Worm (Caenorhabditis elegans) whole organism, young adult: ENCODE measurements around the gene ttr-19.

Experiments used
- B0261.1 ChIP-seq: sonication (generic microtip); optimal IDR thresholded peaks from 2 replicates; lab custom pipeline; 2016; ENCODE audit warnings: mild to moderate bottlenecking, missing genetic modification characterization, moderate library complexity, missing compliant biosample characterization
- D2030.7 ChIP-seq: fragments of 200-800 bp; sonication (Bioruptor generic); IDR thresholded peaks from 2 replicates; pipeline ENCODE4 v1.3.6; 2022; ENCODE audit warnings: missing genetic modification reagents, missing genetic modification characterization, missing compliant biosample characterization
- F10E7.11 ChIP-seq: sonication (generic microtip); optimal IDR thresholded peaks from 2 replicates; lab custom pipeline; 2017; ENCODE audit warnings: mild to moderate bottlenecking, missing genetic modification characterization, moderate library complexity, missing compliant biosample characterization
- F22D6.2 ChIP-seq: sonication (generic microtip); optimal IDR thresholded peaks from 2 replicates; lab custom pipeline; 2016; ENCODE audit warnings: mild to moderate bottlenecking, missing genetic modification characterization, missing compliant biosample characterization
- F37B4.10 ChIP-seq: fragments of 200-800 bp; sonication (Bioruptor generic); IDR thresholded peaks from 2 replicates; pipeline ENCODE4 v1.3.6; 2022; ENCODE audit warnings: missing genetic modification characterization, missing compliant biosample characterization
- F39B2.1 ChIP-seq: fragments of 200-800 bp; sonication (Bioruptor generic); IDR thresholded peaks from 2 replicates; pipeline ENCODE4 v1.3.6; 2022; ENCODE audit warnings: missing genetic modification reagents, missing genetic modification characterization, missing compliant biosample characterization
- K11D2.4 ChIP-seq: fragments of 200-800 bp; sonication (Bioruptor generic); IDR thresholded peaks from 2 replicates; pipeline ENCODE4 v1.3.6; 2022; ENCODE audit warnings: missing genetic modification reagents, missing genetic modification characterization, missing compliant biosample characterization
- K12H6.12 ChIP-seq: fragments of 200-800 bp; sonication (Bioruptor generic); optimal IDR thresholded peaks from 2 replicates; lab custom pipeline; 2018; ENCODE audit warnings: mild to moderate bottlenecking, missing genetic modification characterization, missing compliant biosample characterization
- T26A5.8 ChIP-seq: sonication (generic microtip); optimal IDR thresholded peaks from 2 replicates; lab custom pipeline; 2016; ENCODE audit warnings: missing genetic modification characterization, missing compliant biosample characterization
- Y53F4B.3 ChIP-seq: fragments of 200-800 bp; sonication (Bioruptor generic); IDR thresholded peaks from 2 replicates; pipeline ENCODE4 v1.3.6; 2022; ENCODE audit warnings: missing genetic modification reagents, missing genetic modification characterization, missing compliant biosample characterization
- Y56A3A.18 ChIP-seq: fragments of 200-800 bp; sonication (Bioruptor generic); IDR thresholded peaks from 2 replicates; pipeline ENCODE4 v1.3.6; 2022; ENCODE audit warnings: missing genetic modification reagents, missing genetic modification characterization, missing compliant biosample characterization
- attf-5 ChIP-seq: fragments of 200-800 bp; sonication (Bioruptor generic); optimal IDR thresholded peaks from 2 replicates; lab custom pipeline; 2018; ENCODE audit warnings: mild to moderate bottlenecking, missing genetic modification characterization, missing compliant biosample characterization
- ccch-3 ChIP-seq: fragments of 200-800 bp; sonication (Bioruptor generic); optimal IDR thresholded peaks from 2 replicates; lab custom pipeline; 2018; ENCODE audit warnings: mild to moderate bottlenecking, missing genetic modification characterization, missing compliant biosample characterization
- cebp-1 ChIP-seq, 2 experiments: fragments of 200-800 bp in 1 of 2; sonication (Bioruptor generic) in 1 of 2; sonication (generic microtip) in 1 of 2; IDR thresholded peaks in 1 of 2; optimal IDR thresholded peaks in 1 of 2; 2 replicates each; pipeline versions ENCODE4 v1.3.6 to Lab custom; 2017 to 2022; ENCODE audit warnings: missing compliant biosample characterization in 2 of 2, missing genetic modification characterization in 2 of 2, mild to moderate bottlenecking in 1 of 2, missing genetic modification reagents in 1 of 2, moderate library complexity in 1 of 2
- cebp-2 ChIP-seq: fragments of 200-800 bp; sonication (Bioruptor generic); IDR thresholded peaks from 2 replicates; pipeline ENCODE4 v1.3.6; 2022; ENCODE audit warnings: missing genetic modification characterization, missing compliant biosample characterization
- ceh-58 ChIP-seq: fragments of 200-800 bp; sonication (Bioruptor generic); IDR thresholded peaks from 2 replicates; pipeline ENCODE4 v1.3.6; 2022; ENCODE audit warnings: missing genetic modification characterization, missing compliant biosample characterization
- ceh-91 ChIP-seq: fragments of 200-800 bp; sonication (Bioruptor generic); IDR thresholded peaks from 2 replicates; pipeline ENCODE4 v1.3.6; 2022; ENCODE audit warnings: missing genetic modification reagents, missing genetic modification characterization, missing compliant biosample characterization
- dox-1 ChIP-seq: fragments of 200-800 bp; sonication (Bioruptor generic); IDR thresholded peaks from 2 replicates; pipeline ENCODE4 v1.3.6; 2022; ENCODE audit warnings: missing genetic modification reagents, missing genetic modification characterization, missing compliant biosample characterization
- dpl-1 ChIP-seq: fragments of 150-350 bp; optimal IDR thresholded peaks from 2 replicates; lab custom pipeline; 2014; ENCODE audit warnings: missing biosample characterization, missing genetic modification reagents, missing genetic modification characterization
- efl-1 ChIP-seq: fragments of 150-350 bp; optimal IDR thresholded peaks from 2 replicates; lab custom pipeline; 2014; ENCODE audit warnings: missing biosample characterization, missing genetic modification reagents, missing genetic modification characterization
- fkh-3 ChIP-seq: sonication (generic microtip); optimal IDR thresholded peaks from 2 replicates; lab custom pipeline; 2016; ENCODE audit warnings: mild to moderate bottlenecking, missing genetic modification characterization, missing compliant biosample characterization
- him-1 ChIP-seq: sonication (generic microtip); optimal IDR thresholded peaks from 2 replicates; lab custom pipeline; 2016; ENCODE audit warnings: missing genotype, missing genetic modification reagents, missing genetic modification characterization, missing compliant biosample characterization
- hlh-12 ChIP-seq: sonication (generic microtip); optimal IDR thresholded peaks from 2 replicates; lab custom pipeline; 2016; ENCODE audit warnings: missing genetic modification characterization, missing compliant biosample characterization
- hmg-1.2 ChIP-seq: fragments of 200-800 bp; sonication (Bioruptor generic); IDR thresholded peaks from 2 replicates; pipeline ENCODE4 v1.3.6; 2022; ENCODE audit warnings: missing genetic modification reagents, missing genetic modification characterization, missing compliant biosample characterization
- lin-35 ChIP-seq, 3 experiments: fragments of 150-350 bp in 2 of 3; sonication (generic microtip) in 1 of 3; optimal IDR thresholded peaks; 2 replicates each; lab custom pipeline; 2014 to 2018; ENCODE audit warnings: missing biosample characterization in 3 of 3, missing genetic modification characterization in 3 of 3, missing genetic modification reagents in 3 of 3
- lin-54 ChIP-seq: fragments of 200-800 bp; sonication (Bioruptor generic); optimal IDR thresholded peaks from 2 replicates; lab custom pipeline; 2018; ENCODE audit warnings: mild to moderate bottlenecking, missing genetic modification characterization, missing compliant biosample characterization
- lsl-1 ChIP-seq: fragments of 200-800 bp; sonication (Bioruptor generic); optimal IDR thresholded peaks from 2 replicates; lab custom pipeline; 2018; ENCODE audit warnings: mild to moderate bottlenecking, missing genetic modification characterization, moderate library complexity, missing compliant biosample characterization
- madf-6 ChIP-seq: fragments of 200-800 bp; sonication (Bioruptor generic); IDR thresholded peaks from 2 replicates; pipeline ENCODE4 v1.3.6; 2022; ENCODE audit warnings: missing genetic modification reagents, missing genetic modification characterization, missing compliant biosample characterization
- madf-8 ChIP-seq: fragments of 200-800 bp; sonication (Bioruptor generic); conservative IDR thresholded peaks from 2 replicates; pipeline ENCODE4 v1.3.6; 2022; ENCODE audit warnings: missing genetic modification reagents, missing genetic modification characterization, missing compliant biosample characterization
- nfya-1 ChIP-seq: sonication (generic microtip); optimal IDR thresholded peaks from 2 replicates; lab custom pipeline; 2017; ENCODE audit warnings: antibody characterized with exemption, missing compliant biosample characterization, missing genetic modification characterization, borderline replicate concordance; ENCODE audit not compliant: insufficient read depth
- nhr-179 ChIP-seq: sonication (generic microtip); optimal IDR thresholded peaks from 2 replicates; lab custom pipeline; 2016; ENCODE audit warnings: mild to moderate bottlenecking, missing genetic modification characterization, missing compliant biosample characterization
- snpc-4 ChIP-seq, 5 experiments: fragments of 150-350 bp in 1 of 5; sonication (generic microtip) in 4 of 5; optimal IDR thresholded peaks; 2 replicates each; lab custom pipeline; 2014 to 2018; ENCODE audit warnings: missing genetic modification characterization in 5 of 5, missing biosample characterization in 3 of 5, antibody characterized with exemption in 2 of 5, mild to moderate bottlenecking in 2 of 5, missing compliant biosample characterization in 2 of 5, missing genotype in 2 of 5, moderate library complexity in 2 of 5, missing genetic modification reagents in 1 of 5
- somi-1 ChIP-seq: fragments of 200-800 bp; sonication (Bioruptor generic); optimal IDR thresholded peaks from 2 replicates; lab custom pipeline; 2018; ENCODE audit warnings: mild to moderate bottlenecking, missing genetic modification characterization, missing compliant biosample characterization
- tlf-1 ChIP-seq: fragments of 200-800 bp; sonication (Bioruptor generic); optimal IDR thresholded peaks from 2 replicates; lab custom pipeline; 2018; ENCODE audit warnings: mild to moderate bottlenecking, missing genetic modification characterization, missing compliant biosample characterization
- unc-62 ChIP-seq: fragments of 150-350 bp; optimal IDR thresholded peaks from 2 replicates; lab custom pipeline; 2014; ENCODE audit warnings: missing biosample characterization, missing genetic modification reagents, missing genetic modification characterization
- xnd-1 ChIP-seq: sonication (generic microtip); optimal IDR thresholded peaks from 2 replicates; lab custom pipeline; 2016; ENCODE audit warnings: missing genotype, missing genetic modification reagents, missing genetic modification characterization, missing compliant biosample characterization
- zim-3 ChIP-seq: sonication (generic microtip); optimal IDR thresholded peaks from 2 replicates; lab custom pipeline; 2017; ENCODE audit warnings: mild to moderate bottlenecking, missing genetic modification characterization, moderate library complexity, missing compliant biosample characterization
- ztf-28 ChIP-seq: fragments of 200-800 bp; sonication (Bioruptor generic); IDR thresholded peaks from 2 replicates; pipeline ENCODE4 v1.3.6; 2022; ENCODE audit warnings: missing genetic modification reagents, missing genetic modification characterization, missing compliant biosample characterization
- ztf-3 ChIP-seq: fragments of 200-800 bp; sonication (Bioruptor generic); optimal IDR thresholded peaks from 2 replicates; lab custom pipeline; 2018; ENCODE audit warnings: mild to moderate bottlenecking, missing genetic modification characterization, missing compliant biosample characterization
- ztf-6 ChIP-seq: fragments of 200-800 bp; sonication (Bioruptor generic); IDR thresholded peaks from 2 replicates; pipeline ENCODE4 v1.3.6; 2022; ENCODE audit warnings: missing genetic modification reagents, missing genetic modification characterization, missing compliant biosample characterization

The ttr-19 gene

ce11 chrV:10246967-10247366 lies 19.7 kb upstream of the ttr-19 start (continued):
- TF ChIP-seq nfya-1 (no peak), ztf-6 (GFP tag; lab: Robert Waterston, UW) (no peak), cebp-2 (no peak), lsl-1 (GFP tag; lab: Kevin White, UChicago) (no peak), hlh-12 (tag; lab: Kevin White, UChicago) (no peak)

DNA sequence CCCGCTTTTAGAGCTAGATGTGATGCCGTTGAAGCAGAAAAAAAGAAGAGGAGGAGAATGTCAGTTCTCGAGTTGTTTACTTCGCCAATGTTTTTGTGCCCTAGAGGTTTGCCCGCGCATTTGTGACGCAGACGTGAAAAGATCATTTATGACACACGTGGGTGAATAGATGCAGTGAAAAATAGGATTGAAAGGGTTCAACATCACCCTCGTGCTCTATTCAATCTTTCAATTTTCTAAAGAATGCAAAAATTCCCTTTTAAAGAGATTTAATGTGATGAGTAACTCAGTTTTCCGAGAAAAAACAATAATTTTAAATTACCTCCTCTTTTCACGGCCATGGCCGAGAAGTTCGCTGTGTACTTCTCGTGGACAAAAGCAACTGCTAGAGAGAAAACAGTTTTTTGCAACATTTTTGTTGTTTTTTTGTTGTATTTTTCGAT lies 19.2 kb upstream of the ttr-19 start:
- TF ChIP-seq cebp-1 (GFP tag; IDR thresholded peaks at IDR 0.05; lab: Robert Waterston, UW) (no peak), cebp-1 (tag; optimal IDR thresholded peaks at IDR 0.05; lab: Kevin White, UChicago) (peak; percentile 28), Y53F4B.3 (GFP tag; lab: Robert Waterston, UW) (no peak), attf-5 (GFP tag; lab: Kevin White, UChicago) (peak; percentile 34), F37B4.10 (GFP tag; lab: Robert Waterston, UW) (no peak), nhr-179 (no peak), T26A5.8 (tag; lab: Kevin White, UChicago) (no peak), B0261.1 (tag; lab: Kevin White, UChicago) (no peak), lsl-1 (GFP tag; lab: Kevin White, UChicago) (peak; percentile 5), hmg-1.2 (peak; percentile 24; the same call in 1 of the 2 replicates), lin-35 (GFP tag; optimal IDR thresholded peaks at IDR 0.05; lab: Kevin White, UChicago) (peak in 1 of 3 experiments; percentile 54), ceh-58 (no peak), dox-1 (GFP tag; lab: Robert Waterston, UW) (peak; percentile 16; the same call in 1 of the 2 replicates), nfya-1 (no peak), somi-1 (GFP tag; lab: Kevin White, UChicago) (peak; percentile 45), madf-8 (GFP tag; lab: Robert Waterston, UW) (0 out of 2 replicates have a peak, but pooled peaks have one; percentile 23), dpl-1 (GFP tag; lab: Kevin White, UChicago) (peak; percentile 19), xnd-1 (peak; percentile 1), him-1 (tag; lab: Kevin White, UChicago) (no peak), fkh-3 (no peak), ceh-91 (GFP tag; lab: Robert Waterston, UW) (peak; percentile 46), lin-54 (peak; percentile 59), ccch-3 (GFP tag; lab: Kevin White, UChicago) (no peak), tlf-1 (GFP tag; lab: Kevin White, UChicago) (no peak), ztf-3 (no peak), D2030.7 (GFP tag; lab: Robert Waterston, UW) (peak; percentile 37; the same call in 1 of the 2 replicates), Y56A3A.18 (no peak), F22D6.2 (no peak), efl-1 (GFP tag; lab: Kevin White, UChicago) (peak; percentile 61), madf-6 (GFP tag; lab: Robert Waterston, UW) (peak; percentile 50), unc-62 (GFP tag; lab: Kevin White, UChicago) (no peak), K11D2.4 (GFP tag; lab: Robert Waterston, UW) (0 out of 2 replicates have a peak, but pooled peaks have one; percentile 52), snpc-4 (GFP tag; optimal IDR thresholded peaks at IDR 0.05; lab: Kevin White, UChicago) (no peak), snpc-4 (tag; optimal IDR thresholded peaks at IDR 0.05; lab: Kevin White, UChicago) (no peak), F10E7.11 (tag; lab: Kevin White, UChicago) (no peak), F39B2.1 (GFP tag; lab: Robert Waterston, UW) (no peak), K12H6.12 (tag; lab: Kevin White, UChicago) (peak; percentile 74), zim-3 (tag; lab: Kevin White, UChicago) (no peak), ztf-28 (no peak)
